Worm (Caenorhabditis elegans): Measurements from ENCODE around the gene dld-1.
"Not testable (repeated sequence)": the region's sequence is repeated elsewhere in the genome, so short reads cannot be mapped to it uniquely, and the experiment has no call there.

dld-1 gene

DNA sequence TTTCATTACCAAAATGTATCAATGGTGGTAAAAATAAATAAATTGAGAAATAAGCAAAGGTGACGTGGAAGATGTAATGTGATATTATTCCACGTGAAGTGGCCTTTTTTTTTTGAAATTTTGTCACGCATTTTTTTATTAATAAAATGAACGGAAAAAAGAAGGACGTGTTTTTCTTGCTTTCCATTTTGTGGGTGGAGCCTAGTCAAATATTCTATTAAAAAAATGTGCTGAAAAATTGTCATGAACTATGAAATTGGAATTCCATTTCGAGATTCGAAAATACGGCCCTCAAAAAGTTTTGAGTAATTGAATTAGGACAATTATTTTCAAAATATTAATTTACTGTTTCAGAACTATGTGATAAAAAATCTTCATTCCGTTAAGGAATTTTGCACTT, 42.4 kb upstream of the dld-1 start, which contains the start of gene F55B11.7:
F55B11.7 (minus strand) TSS at position 101 of the 400 bp plus-strand sequence.
- no peak for TF ChIP-seq snpc-4 (tag; optimal IDR thresholded peaks at IDR 0.05)
- TF ChIP-seq egl-27 (tag; optimal IDR thresholded peaks at IDR 0.05), result no peak
- no peak for TF ChIP-seq nhr-77 (tag; optimal IDR thresholded peaks at IDR 0.05)
- no peak for TF ChIP-seq ama-1 (optimal IDR thresholded peaks at IDR 0.05)
- no peak for TF ChIP-seq hlh-17 (GFP tag; optimal IDR thresholded peaks at IDR 0.05; ENCODE audit: borderline replicate concordance)
- no peak for TF ChIP-seq nhr-71 (tag; optimal IDR thresholded peaks at IDR 0.05)
- TF ChIP-seq C04F5.9 (tag; optimal IDR thresholded peaks at IDR 0.05), result no peak
- TF ChIP-seq unc-98 (GFP tag; IDR thresholded peaks at IDR 0.05), result no peak
- TF ChIP-seq xbp-1 (tag; optimal IDR thresholded peaks at IDR 0.05), result no peak
- no peak for TF ChIP-seq ztf-11 (tag; optimal IDR thresholded peaks at IDR 0.05)
- no peak for TF ChIP-seq hpl-2 (GFP tag; optimal IDR thresholded peaks at IDR 0.05)
- no peak for TF ChIP-seq ztf-4 (tag; optimal IDR thresholded peaks at IDR 0.05)
- TF ChIP-seq dsc-1 (tag; optimal IDR thresholded peaks at IDR 0.05), result no peak
- no peak for TF ChIP-seq C16A3.4 (tag; optimal IDR thresholded peaks at IDR 0.05)
- TF ChIP-seq dpl-1 (GFP tag; optimal IDR thresholded peaks at IDR 0.05), result no peak
- TF ChIP-seq grh-1 (GFP tag; IDR thresholded peaks at IDR 0.05), result no peak

DNA sequence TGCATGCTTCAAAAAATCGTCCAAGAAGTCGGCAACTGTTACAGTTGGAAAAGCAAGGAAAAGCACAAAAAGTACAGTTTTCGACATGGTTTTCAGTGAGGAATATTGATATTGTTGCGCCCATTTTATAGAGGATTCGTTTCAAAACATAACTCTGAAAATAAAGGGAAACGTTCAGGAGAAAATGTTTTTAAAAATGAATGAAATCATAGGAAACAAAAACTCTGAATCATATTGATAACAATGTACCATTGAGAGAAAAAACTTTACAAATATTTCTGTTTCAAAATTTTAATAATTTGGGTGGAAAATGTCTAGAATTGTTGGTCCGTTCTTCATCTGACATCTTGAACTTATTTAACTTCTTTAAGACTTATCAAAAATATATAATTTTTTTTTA, 41.1 kb upstream of the dld-1 start, which contains the start of gene F55B11.2:
F55B11.2 (minus strand) TSS at position 101 of the 400 bp plus-strand sequence.
- TF ChIP-seq efl-1 (optimal IDR thresholded peaks at IDR 0.05) (no peak), efl-1 (GFP tag; optimal IDR thresholded peaks at IDR 0.05 in 1 of 2) (peak in 1 of 2 experiments; percentile 34), zag-1 (tag; optimal IDR thresholded peaks at IDR 0.05) (no peak)

DNA sequence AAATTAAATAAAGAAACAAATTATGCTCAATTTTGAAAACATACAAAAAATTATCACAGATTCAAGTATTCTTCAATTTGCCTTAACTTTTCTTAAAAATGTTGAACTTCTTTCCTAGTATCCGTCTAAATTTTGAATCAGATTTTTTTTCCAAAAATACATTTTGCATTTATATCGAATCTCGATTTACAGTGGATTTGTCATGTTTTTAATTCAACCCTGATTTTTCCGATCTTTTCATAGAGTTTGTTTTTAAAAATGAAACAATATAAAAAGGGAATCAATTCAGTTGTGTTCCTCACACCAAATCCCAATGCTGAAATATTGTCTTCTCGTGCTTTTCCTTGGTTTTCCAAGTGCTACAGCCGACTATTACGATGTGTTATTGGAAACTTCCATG, 39.9 kb upstream of the dld-1 start, which contains the start of gene F55B11.3:
F55B11.3 (plus strand) TSS at position 301 of the 400 bp plus-strand sequence.
- no peak for TF ChIP-seq dpl-1 (GFP tag; optimal IDR thresholded peaks at IDR 0.05)
- TF ChIP-seq ama-1 (optimal IDR thresholded peaks at IDR 0.05), result no peak
- TF ChIP-seq lsy-2 (tag; optimal IDR thresholded peaks at IDR 0.05), result no peak
- no peak for TF ChIP-seq unc-130 (tag; optimal IDR thresholded peaks at IDR 0.05)
- TF ChIP-seq sptf-1 (tag; optimal IDR thresholded peaks at IDR 0.05), result no peak
- no peak for TF ChIP-seq mdl-1 (tag; optimal IDR thresholded peaks at IDR 0.05)
- TF ChIP-seq F16B12.6 (tag; optimal IDR thresholded peaks at IDR 0.05), result no peak
- no peak for TF ChIP-seq nhr-90 (tag; optimal IDR thresholded peaks at IDR 0.05; ENCODE audit: poor library complexity)
- no peak for TF ChIP-seq aly-2 (tag; optimal IDR thresholded peaks at IDR 0.05)

DNA sequence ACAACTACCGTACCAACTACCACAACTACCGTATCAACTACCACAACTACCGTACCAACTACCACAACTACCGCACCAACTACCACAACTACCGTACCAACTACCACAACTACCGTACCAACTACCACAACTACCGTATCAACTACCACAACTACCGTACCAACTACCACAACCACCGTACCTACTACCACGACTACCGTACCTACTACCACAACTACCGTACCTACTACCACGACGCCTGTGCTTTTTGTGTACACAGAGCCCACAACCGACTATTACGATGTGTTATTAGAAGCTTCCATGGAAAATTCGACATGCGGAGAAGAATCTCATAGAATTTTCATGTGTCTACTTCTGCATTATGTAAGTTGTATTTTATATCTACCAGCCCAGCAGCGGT, 36.9 kb upstream of the dld-1 start, which contains the start of gene F55B11.5:
F55B11.5 (plus strand) TSS at position 301 of the 400 bp plus-strand sequence.
- not testable (repeated sequence) for TF ChIP-seq dsc-1, tlp-1, pqm-1 (tag; optimal IDR thresholded peaks at IDR 0.05)

DNA sequence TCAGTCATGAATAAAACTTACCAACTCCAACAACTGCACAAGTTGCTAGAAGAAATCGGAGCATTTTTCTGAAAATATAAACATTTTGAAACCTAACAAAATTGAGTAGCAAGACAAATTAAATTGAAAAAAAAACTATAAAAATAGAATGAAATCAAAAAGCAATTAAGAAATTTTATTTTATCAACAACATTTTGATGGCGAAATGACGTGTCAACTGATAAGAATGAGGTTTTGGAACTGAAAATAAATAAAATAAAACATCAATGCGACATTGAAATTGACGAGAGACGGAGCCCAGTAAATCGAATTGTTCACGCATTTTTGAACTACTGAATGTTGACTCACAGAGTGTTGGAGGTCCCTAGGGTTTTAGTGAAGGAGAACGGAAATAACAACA, 33.5 kb upstream of the dld-1 start, which contains the start of gene F55B11.4:
F55B11.4 (minus strand) TSS at position 68 of the 400 bp plus-strand sequence.
- TF ChIP-seq skn-1 (tag; optimal IDR thresholded peaks at IDR 0.05) (no peak), pqm-1 (tag; optimal IDR thresholded peaks at IDR 0.05) (no peak), dpl-1 (GFP tag; optimal IDR thresholded peaks at IDR 0.05) (no peak), nhr-84 (tag; optimal IDR thresholded peaks at IDR 0.05) (no peak), efl-1 (optimal IDR thresholded peaks at IDR 0.05) (no peak), efl-1 (GFP tag; optimal IDR thresholded peaks at IDR 0.05 in 1 of 2) (peak in 1 of 2 experiments; percentile 64), tlp-1 (tag; optimal IDR thresholded peaks at IDR 0.05) (no peak), pax-3 (tag; optimal IDR thresholded peaks at IDR 0.05) (no peak), F16B12.6 (tag; optimal IDR thresholded peaks at IDR 0.05) (no peak), nhr-237 (tag; optimal IDR thresholded peaks at IDR 0.05) (no peak), mep-1 (tag; optimal IDR thresholded peaks at IDR 0.05) (no peak), jun-1 (tag; optimal IDR thresholded peaks at IDR 0.05) (no peak), lin-35 (GFP tag; optimal IDR thresholded peaks at IDR 0.05) (no peak), ceh-88 (GFP tag; IDR thresholded peaks at IDR 0.05) (no peak), grh-1 (GFP tag; IDR thresholded peaks at IDR 0.05) (no peak), nhr-85 (tag) (peak; percentile 21), elt-2 (tag; optimal IDR thresholded peaks at IDR 0.05) (peak; percentile 83)

Data from whole organism, L1 larva.